Worm (Caenorhabditis elegans) whole organism, L1 larva: Measurements from ENCODE around the gene srv-25.

Source experiments
- aly-2 ChIP-seq: fragments of 150-350 bp; optimal IDR thresholded peaks from 2 replicates; lab custom pipeline; 2014; ENCODE audit warnings: missing biosample characterization, missing genetic modification characterization
- ama-1 ChIP-seq: fragments of 150-350 bp; optimal IDR thresholded peaks from 2 replicates; lab custom pipeline; 2014
- efl-1 ChIP-seq, 4 experiments: fragments of 150-350 bp; optimal IDR thresholded peaks in 3 of 4; peaks in 1 of 4; 1 replicate in 1 of 4; 2 replicates in 3 of 4; lab custom pipeline; 2014; ENCODE audit warnings: missing biosample characterization in 2 of 4, missing genetic modification characterization in 2 of 4, missing genetic modification reagents in 2 of 4
- elt-3 ChIP-seq, 6 experiments: fragments of 150-350 bp in 1 of 6; sonication (generic microtip); optimal IDR thresholded peaks; 2 replicates each; lab custom pipeline; 2017 to 2018; ENCODE audit warnings: missing biosample characterization in 6 of 6, missing genetic modification characterization in 6 of 6, inconsistent platforms in 1 of 6
- fkh-10 ChIP-seq: sonication (generic microtip); optimal IDR thresholded peaks from 2 replicates; lab custom pipeline; 2017; ENCODE audit warnings: missing biosample characterization, missing genetic modification reagents, missing genetic modification characterization
- lin-13 ChIP-seq: fragments of 150-350 bp; optimal IDR thresholded peaks from 2 replicates; lab custom pipeline; 2014; ENCODE audit warnings: missing biosample characterization, missing genetic modification reagents, missing genetic modification characterization
- lir-3 ChIP-seq: sonication (generic microtip); optimal IDR thresholded peaks from 2 replicates; lab custom pipeline; 2016; ENCODE audit warnings: mild to moderate bottlenecking, missing genetic modification characterization, moderate library complexity, missing compliant biosample characterization; ENCODE audit not compliant: poor library complexity
- nhr-20 ChIP-seq: sonication (generic microtip); optimal IDR thresholded peaks from 2 replicates; lab custom pipeline; 2016; ENCODE audit warnings: mild to moderate bottlenecking, missing genetic modification characterization, missing compliant biosample characterization
- nhr-71 ChIP-seq: sonication (generic microtip); optimal IDR thresholded peaks from 2 replicates; lab custom pipeline; 2016; ENCODE audit warnings: mild to moderate bottlenecking, missing genetic modification characterization, moderate library complexity, missing compliant biosample characterization
- skn-1 ChIP-seq: fragments of 150-350 bp; optimal IDR thresholded peaks from 2 replicates; lab custom pipeline; 2014; ENCODE audit warnings: missing biosample characterization, missing genetic modification characterization
- snpc-4 ChIP-seq: fragments of 150-350 bp; optimal IDR thresholded peaks from 2 replicates; lab custom pipeline; 2014; ENCODE audit warnings: missing biosample characterization, missing genetic modification characterization

DNA sequence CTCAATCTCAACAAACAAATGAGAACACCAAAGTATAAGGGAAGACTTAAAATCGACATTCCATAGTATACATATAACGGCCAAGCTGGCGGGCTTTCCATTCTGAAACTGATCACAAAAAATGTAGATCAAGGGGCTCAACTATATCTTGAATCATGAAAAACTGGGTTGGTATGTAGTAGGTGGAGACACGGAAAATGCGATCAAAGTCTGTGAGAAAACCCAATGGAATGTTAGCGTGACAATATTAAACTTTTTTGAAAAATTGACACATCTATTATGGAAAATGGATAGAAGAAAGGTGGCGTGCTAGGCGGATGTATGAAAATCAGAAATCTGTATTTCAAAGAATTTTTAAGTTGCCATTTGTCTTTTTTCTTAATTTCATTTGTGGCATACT is 40.3 kb downstream of the srv-25 start, which contains the start of gene srv-28:
- TF ChIP-seq nhr-71 (no peak), snpc-4 (tag; lab: Kevin White, UChicago) (no peak), fkh-10 (no peak), skn-1 (no peak), lin-13 (GFP tag; lab: Kevin White, UChicago) (no peak), ama-1 (lab: Kevin White, UChicago) (no peak), nhr-20 (tag; lab: Kevin White, UChicago) (no peak), efl-1 (optimal IDR thresholded peaks at IDR 0.05; lab: Kevin White, UChicago) (no peak), efl-1 (GFP tag; optimal IDR thresholded peaks at IDR 0.05 in 1 of 2; lab: Kevin White, UChicago) (peak in 1 of 2 experiments; percentile 2), elt-3 (tag; optimal IDR thresholded peaks at IDR 0.05; lab: Kevin White, UChicago) (no peak), lir-3 (tag; lab: Kevin White, UChicago) (no peak), aly-2 (tag; lab: Kevin White, UChicago) (no peak)
